Fruit fly (Drosophila melanogaster): ENCODE data around the gene snRNP-U1-70K.

snRNP-U1-70K gene

DNA sequence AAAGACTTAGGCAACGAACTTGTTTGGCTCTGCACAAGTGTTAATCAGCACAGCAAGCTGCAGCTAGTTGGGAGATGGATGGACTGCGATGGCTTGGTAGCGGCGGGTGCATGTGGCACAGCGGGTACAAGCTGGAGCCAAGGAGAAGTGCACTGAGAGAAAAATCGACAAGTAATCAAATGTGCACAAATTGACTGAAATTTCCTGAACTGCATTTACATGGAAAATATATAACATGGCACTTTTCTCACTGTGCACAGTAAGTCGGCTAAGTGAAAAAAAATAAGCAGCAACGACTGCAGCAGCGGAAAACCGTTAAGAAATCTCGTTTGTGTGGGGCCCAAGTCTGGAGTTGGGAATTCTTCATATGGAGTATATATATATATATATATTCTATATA is 19.5 kb upstream of the snRNP-U1-70K start (continued):
- no peak for TF ChIP-seq ase (GFP tag; IDR thresholded peaks at IDR 0.05)
- TF ChIP-seq CG15479 (GFP tag; optimal IDR thresholded peaks at IDR 0.05), result no peak
- TF ChIP-seq Dfd (GFP tag; optimal IDR thresholded peaks at IDR 0.05), result no peak
- TF ChIP-seq phol (tag; optimal IDR thresholded peaks at IDR 0.05), result no peak
- peak; percentile 19 for TF ChIP-seq dmrt99B (tag; optimal IDR thresholded peaks at IDR 0.05)
- TF ChIP-seq ttk (GFP tag; IDR thresholded peaks at IDR 0.05), result peak; percentile 32; the same call in 1 of the 2 replicates
- no peak for TF ChIP-seq CG3995 (GFP tag; optimal IDR thresholded peaks at IDR 0.05)
- peak; percentile 45; the same call in 1 of the 2 replicates for TF ChIP-seq vvl (GFP tag; IDR thresholded peaks at IDR 0.05)
- no peak for TF ChIP-seq CG17802 (tag; optimal IDR thresholded peaks at IDR 0.05)
- TF ChIP-seq CG9797 (GFP tag; optimal IDR thresholded peaks at IDR 0.05), result no peak
- no peak for TF ChIP-seq Antp (GFP tag; optimal IDR thresholded peaks at IDR 0.05)
- TF ChIP-seq CG4282 (GFP tag; optimal IDR thresholded peaks at IDR 0.05), result no peak
- TF ChIP-seq CG9932 (GFP tag; IDR thresholded peaks at IDR 0.05), result no peak
- TF ChIP-seq Med (GFP tag), result no peak
- no peak for TF ChIP-seq eve (GFP tag; optimal IDR thresholded peaks at IDR 0.05)
- no peak for TF ChIP-seq trem (tag; optimal IDR thresholded peaks at IDR 0.05)
- TF ChIP-seq CG4360 (GFP tag; IDR thresholded peaks at IDR 0.05), result no peak
- TF ChIP-seq NC2β (GFP tag; optimal IDR thresholded peaks at IDR 0.05), result no peak
- no peak for TF ChIP-seq ab (GFP tag; optimal IDR thresholded peaks at IDR 0.05)
- TF ChIP-seq CG17359 (tag; optimal IDR thresholded peaks at IDR 0.05), result no peak
- TF ChIP-seq lab (GFP tag; optimal IDR thresholded peaks at IDR 0.05), result no peak
- no peak for TF ChIP-seq CG7928 (GFP tag; optimal IDR thresholded peaks at IDR 0.05)
- no peak for TF ChIP-seq CG14050 (GFP tag; IDR thresholded peaks at IDR 0.05)
- no peak for TF ChIP-seq CG10366 (GFP tag; IDR thresholded peaks at IDR 0.05)
- no peak for TF ChIP-seq CG2875 (GFP tag; optimal IDR thresholded peaks at IDR 0.05)
- TF ChIP-seq vfl (GFP tag; optimal IDR thresholded peaks at IDR 0.05), result no peak
- TF ChIP-seq pnt (GFP tag; optimal IDR thresholded peaks at IDR 0.05), result no peak
- no peak for TF ChIP-seq usp (GFP tag; optimal IDR thresholded peaks at IDR 0.05)
- no peak for TF ChIP-seq da (GFP tag; optimal IDR thresholded peaks at IDR 0.05)
- no peak for TF ChIP-seq CG30431 (GFP tag; optimal IDR thresholded peaks at IDR 0.05)
- no peak for TF ChIP-seq Vsx1 (GFP tag; optimal IDR thresholded peaks at IDR 0.05)
- TF ChIP-seq CG3847 (GFP tag; IDR thresholded peaks at IDR 0.05), result no peak
- no peak for TF ChIP-seq fu2 (GFP tag; optimal IDR thresholded peaks at IDR 0.05)
- no peak for TF ChIP-seq CG6683 (GFP tag; optimal IDR thresholded peaks at IDR 0.05)
- no peak for TF ChIP-seq Nf-YB (GFP tag; optimal IDR thresholded peaks at IDR 0.05)
- TF ChIP-seq sima (GFP tag; optimal IDR thresholded peaks at IDR 0.05), result no peak
- no peak for TF ChIP-seq CG14667 (GFP tag; IDR thresholded peaks at IDR 0.05)
- TF ChIP-seq NC2α (GFP tag; optimal IDR thresholded peaks at IDR 0.05), result no peak
- 0 out of 2 replicates have a peak, but pooled peaks have one; percentile 13 for TF ChIP-seq sens-2 (GFP tag; IDR thresholded peaks at IDR 0.05)
- TF ChIP-seq dmrt11E (tag; optimal IDR thresholded peaks at IDR 0.05), result no peak
- TF ChIP-seq klu (GFP tag; IDR thresholded peaks at IDR 0.05), result no peak
- TF ChIP-seq CG18476 (GFP tag; optimal IDR thresholded peaks at IDR 0.05), result no peak
- no peak for TF ChIP-seq B-H2 (GFP tag; optimal IDR thresholded peaks at IDR 0.05)
- TF ChIP-seq CG12942 (GFP tag; optimal IDR thresholded peaks at IDR 0.05), result no peak
- TF ChIP-seq unpg (GFP tag; optimal IDR thresholded peaks at IDR 0.05), result peak; percentile 4
- no peak for TF ChIP-seq trh (GFP tag; optimal IDR thresholded peaks at IDR 0.05)
- no peak for TF ChIP-seq salm (tag; optimal IDR thresholded peaks at IDR 0.05)
- peak; percentile 88 for TF ChIP-seq sens (GFP tag)
- TF ChIP-seq CG13424 (tag; optimal IDR thresholded peaks at IDR 0.05), result no peak
- no peak for TF ChIP-seq CG17568 (GFP tag; optimal IDR thresholded peaks at IDR 0.05)
- TF ChIP-seq Neu2 (GFP tag; optimal IDR thresholded peaks at IDR 0.05; ENCODE audit: borderline replicate concordance), result no peak
- 0 out of 2 replicates have a peak, but pooled peaks have one; percentile 8 for TF ChIP-seq lmd (GFP tag; IDR thresholded peaks at IDR 0.05)
- no peak for TF ChIP-seq CG31441 (GFP tag; IDR thresholded peaks at IDR 0.05)
